Worm (Caenorhabditis elegans) whole organism, late embryonic: ENCODE results near the gene apd-3.

Experiments
- C08G9.2 ChIP-seq: sonication (generic microtip); optimal IDR thresholded peaks from 2 replicates; lab custom pipeline; 2016; ENCODE audit warnings: mild to moderate bottlenecking, missing genetic modification characterization, moderate library complexity, missing compliant biosample characterization
- C38D4.7 ChIP-seq: fragments of 200-800 bp; sonication (Bioruptor generic); optimal IDR thresholded peaks from 2 replicates; lab custom pipeline; 2018; ENCODE audit warnings: mild to moderate bottlenecking, missing genetic modification characterization, moderate library complexity, missing compliant biosample characterization
- F13H6.1 ChIP-seq: sonication (generic microtip); optimal IDR thresholded peaks from 2 replicates; lab custom pipeline; 2016; ENCODE audit warnings: missing genetic modification characterization, missing compliant biosample characterization
- K02D7.2 ChIP-seq: sonication (generic microtip); optimal IDR thresholded peaks from 2 replicates; lab custom pipeline; 2017; ENCODE audit warnings: mild to moderate bottlenecking, missing genetic modification characterization, missing compliant biosample characterization
- T23F11.4 ChIP-seq: fragments of 200-800 bp; sonication (Bioruptor generic); optimal IDR thresholded peaks from 2 replicates; lab custom pipeline; 2018; ENCODE audit warnings: mild to moderate bottlenecking, missing genetic modification characterization, missing compliant biosample characterization
- Y22D7AL.16 ChIP-seq: sonication (generic microtip); optimal IDR thresholded peaks from 2 replicates; lab custom pipeline; 2016; ENCODE audit warnings: missing genetic modification characterization, missing compliant biosample characterization
- ahr-1 ChIP-seq: sonication (generic microtip); optimal IDR thresholded peaks from 2 replicates; lab custom pipeline; 2016; ENCODE audit warnings: missing genetic modification characterization, missing compliant biosample characterization
- ama-1 ChIP-seq: fragments of 150-350 bp; optimal IDR thresholded peaks from 2 replicates; lab custom pipeline; 2014
- ceh-14 ChIP-seq: sonication (generic microtip); optimal IDR thresholded peaks from 2 replicates; lab custom pipeline; 2016; ENCODE audit warnings: missing genotype, missing genetic modification characterization, missing compliant biosample characterization
- ceh-18 ChIP-seq: sonication (generic microtip); optimal IDR thresholded peaks from 2 replicates; lab custom pipeline; 2016; ENCODE audit warnings: missing genetic modification characterization, missing compliant biosample characterization
- ceh-2 ChIP-seq: sonication (generic microtip); optimal IDR thresholded peaks from 2 replicates; lab custom pipeline; 2016; ENCODE audit warnings: missing genotype, missing genetic modification characterization, missing compliant biosample characterization
- ceh-22 ChIP-seq: sonication (generic microtip); optimal IDR thresholded peaks from 2 replicates; lab custom pipeline; 2017; ENCODE audit warnings: missing biosample characterization, missing genetic modification characterization
- ceh-24 ChIP-seq: sonication (generic microtip); optimal IDR thresholded peaks from 2 replicates; lab custom pipeline; 2016; ENCODE audit warnings: mild to moderate bottlenecking, missing genetic modification characterization, missing compliant biosample characterization
- ceh-30 ChIP-seq: fragments of 150-350 bp; optimal IDR thresholded peaks from 2 replicates; lab custom pipeline; 2014; ENCODE audit warnings: missing biosample characterization, missing genetic modification characterization
- ceh-31 ChIP-seq: sonication (generic microtip); optimal IDR thresholded peaks from 2 replicates; lab custom pipeline; 2016; ENCODE audit warnings: missing genetic modification characterization, missing compliant biosample characterization
- ceh-34 ChIP-seq: sonication (generic microtip); optimal IDR thresholded peaks from 2 replicates; lab custom pipeline; 2016; ENCODE audit warnings: mild to moderate bottlenecking, missing genetic modification characterization, missing compliant biosample characterization
- ceh-45 ChIP-seq: fragments of 200-800 bp; sonication (Bioruptor generic); IDR thresholded peaks from 2 replicates; pipeline ENCODE4 v1.3.6; 2022; ENCODE audit warnings: missing genetic modification reagents, missing genetic modification characterization, missing compliant biosample characterization
- ceh-48 ChIP-seq: sonication (generic microtip); optimal IDR thresholded peaks from 2 replicates; lab custom pipeline; 2016; ENCODE audit warnings: missing genetic modification characterization, inconsistent platforms, missing compliant biosample characterization
- ceh-6 ChIP-seq: fragments of 200-800 bp; sonication (Bioruptor generic); optimal IDR thresholded peaks from 2 replicates; lab custom pipeline; 2018; ENCODE audit warnings: mild to moderate bottlenecking, missing genetic modification characterization, missing compliant biosample characterization
- che-1 ChIP-seq: sonication (generic microtip); optimal IDR thresholded peaks from 2 replicates; lab custom pipeline; 2016; ENCODE audit warnings: mild to moderate bottlenecking, missing genetic modification characterization, missing compliant biosample characterization
- dmd-4 ChIP-seq: sonication (generic microtip); optimal IDR thresholded peaks from 2 replicates; lab custom pipeline; 2016; ENCODE audit warnings: borderline replicate concordance, missing genetic modification characterization, missing compliant biosample characterization
- elt-4 ChIP-seq: sonication (generic microtip); optimal IDR thresholded peaks from 2 replicates; lab custom pipeline; 2016; ENCODE audit warnings: missing genetic modification characterization, missing compliant biosample characterization
- ets-4 ChIP-seq: sonication (generic microtip); optimal IDR thresholded peaks from 2 replicates; lab custom pipeline; 2016; ENCODE audit warnings: missing genetic modification characterization, missing compliant biosample characterization
- eyg-1 ChIP-seq: sonication (generic microtip); optimal IDR thresholded peaks from 2 replicates; lab custom pipeline; 2016; ENCODE audit warnings: missing genotype, missing genetic modification characterization, missing compliant biosample characterization
- fax-1 ChIP-seq: sonication (generic microtip); optimal IDR thresholded peaks from 2 replicates; lab custom pipeline; 2016; ENCODE audit warnings: missing genotype, missing genetic modification characterization, missing compliant biosample characterization
- gmeb-2 ChIP-seq: sonication (generic microtip); optimal IDR thresholded peaks from 2 replicates; lab custom pipeline; 2016; ENCODE audit warnings: missing genetic modification characterization, inconsistent platforms, missing compliant biosample characterization
- hlh-15 ChIP-seq: sonication (generic microtip); optimal IDR thresholded peaks from 2 replicates; lab custom pipeline; 2016; ENCODE audit warnings: missing genetic modification characterization, missing compliant biosample characterization
- hlh-6 ChIP-seq: sonication (generic microtip); optimal IDR thresholded peaks from 2 replicates; lab custom pipeline; 2016; ENCODE audit warnings: missing genotype, missing genetic modification characterization, missing compliant biosample characterization
- hlh-8 ChIP-seq: sonication (generic microtip); optimal IDR thresholded peaks from 2 replicates; lab custom pipeline; 2016; ENCODE audit warnings: missing genotype, missing genetic modification characterization, missing compliant biosample characterization
- lim-6 ChIP-seq: sonication (generic microtip); optimal IDR thresholded peaks from 2 replicates; lab custom pipeline; 2016; ENCODE audit warnings: missing genetic modification characterization, missing compliant biosample characterization
- mec-3 ChIP-seq: sonication (generic microtip); optimal IDR thresholded peaks from 2 replicates; lab custom pipeline; 2016; ENCODE audit warnings: borderline replicate concordance, missing genetic modification characterization, missing compliant biosample characterization
- nfya-1 ChIP-seq: sonication (generic microtip); optimal IDR thresholded peaks from 2 replicates; lab custom pipeline; 2017; ENCODE audit warnings: missing genetic modification characterization, mild to moderate bottlenecking, missing compliant biosample characterization, antibody characterized with exemption, moderate library complexity
- nhr-11 ChIP-seq: fragments of 150-350 bp; optimal IDR thresholded peaks from 2 replicates; lab custom pipeline; 2014; ENCODE audit warnings: missing biosample characterization, missing genetic modification characterization
- nhr-232 ChIP-seq: sonication (generic microtip); optimal IDR thresholded peaks from 2 replicates; lab custom pipeline; 2016; ENCODE audit warnings: missing genetic modification characterization, missing compliant biosample characterization
- pat-9 ChIP-seq: fragments of 200-800 bp; sonication (Bioruptor generic); optimal IDR thresholded peaks from 2 replicates; lab custom pipeline; 2018; ENCODE audit warnings: mild to moderate bottlenecking, missing genetic modification characterization, moderate library complexity, missing compliant biosample characterization
- pax-1 ChIP-seq: fragments of 150-350 bp; optimal IDR thresholded peaks from 2 replicates; lab custom pipeline; 2014; ENCODE audit warnings: missing biosample characterization, missing genetic modification characterization
- ref-2 ChIP-seq: sonication (generic microtip); optimal IDR thresholded peaks from 2 replicates; lab custom pipeline; 2016; ENCODE audit warnings: missing genetic modification characterization, missing compliant biosample characterization
- rnt-1 ChIP-seq: sonication (generic microtip); optimal IDR thresholded peaks from 2 replicates; lab custom pipeline; 2016; ENCODE audit warnings: missing genetic modification characterization, missing compliant biosample characterization
- sdc-2 ChIP-seq: sonication (generic microtip); optimal IDR thresholded peaks from 2 replicates; lab custom pipeline; 2016; ENCODE audit warnings: missing genotype, missing genetic modification characterization, missing compliant biosample characterization
- sox-4 ChIP-seq: sonication (generic microtip); optimal IDR thresholded peaks from 2 replicates; lab custom pipeline; 2017; ENCODE audit warnings: mild to moderate bottlenecking, missing genetic modification characterization, inconsistent platforms, missing compliant biosample characterization
- tbx-2 ChIP-seq: sonication (generic microtip); optimal IDR thresholded peaks from 2 replicates; lab custom pipeline; 2016; ENCODE audit warnings: missing genetic modification characterization, missing compliant biosample characterization
- tbx-7 ChIP-seq: sonication (generic microtip); optimal IDR thresholded peaks from 2 replicates; lab custom pipeline; 2016; ENCODE audit warnings: missing genotype, missing genetic modification characterization, missing compliant biosample characterization
- unc-3 ChIP-seq, 2 experiments: fragments of 200-800 bp in 1 of 2; sonication (Bioruptor generic) in 1 of 2; sonication (generic microtip) in 1 of 2; conservative IDR thresholded peaks in 1 of 2; optimal IDR thresholded peaks in 1 of 2; 2 replicates each; pipeline versions ENCODE4 v1.3.6 to Lab custom; 2016 to 2022; ENCODE audit warnings: missing compliant biosample characterization in 2 of 2, missing genetic modification characterization in 2 of 2, missing genetic modification reagents in 1 of 2
- unc-42 ChIP-seq: sonication (generic microtip); optimal IDR thresholded peaks from 2 replicates; lab custom pipeline; 2016; ENCODE audit warnings: missing genotype, missing genetic modification characterization, missing compliant biosample characterization
- unc-86 ChIP-seq: sonication (generic microtip); optimal IDR thresholded peaks from 2 replicates; lab custom pipeline; 2016; ENCODE audit warnings: missing genetic modification characterization, missing compliant biosample characterization
- zip-5 ChIP-seq: sonication (generic microtip); optimal IDR thresholded peaks from 2 replicates; lab custom pipeline; 2016; ENCODE audit warnings: missing genetic modification characterization, missing compliant biosample characterization
- ztf-16 ChIP-seq: sonication (generic microtip); optimal IDR thresholded peaks from 2 replicates; lab custom pipeline; 2017; ENCODE audit warnings: missing genetic modification characterization, missing compliant biosample characterization

apd-3 gene

DNA sequence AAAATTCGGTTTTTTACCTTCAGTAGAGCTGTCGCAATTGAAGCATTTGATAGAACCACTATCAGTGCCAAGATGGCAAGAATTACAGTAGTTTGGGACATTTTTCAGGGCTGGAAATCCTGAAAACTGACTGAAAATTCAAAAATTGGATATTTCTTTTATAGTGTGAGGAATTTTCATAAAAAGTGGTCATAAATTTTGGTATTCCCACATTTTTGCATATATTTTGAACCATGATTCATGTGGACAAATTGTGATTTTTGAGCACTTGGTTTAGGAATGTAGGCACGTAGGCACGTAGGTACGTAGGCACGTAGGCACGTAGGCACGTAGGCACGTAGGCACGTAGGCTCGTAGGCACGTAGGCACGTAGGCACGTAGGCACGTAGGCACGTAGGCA lies 34.0 kb downstream of the apd-3 start, which contains the start of gene Y49F6B.19:
Gene Y49F6B.19 (minus strand): TSS at position 101 of the 400 bp plus-strand sequence.
- no peak for TF ChIP-seq nhr-11
- TF ChIP-seq ceh-45: no peak
- TF ChIP-seq hlh-6 (tag; lab: Kevin White, UChicago): no peak
- no peak for TF ChIP-seq zip-5 (tag; lab: Kevin White, UChicago)
- no peak for TF ChIP-seq gmeb-2 (tag; lab: Kevin White, UChicago)
- no peak for TF ChIP-seq mec-3 (tag; lab: Kevin White, UChicago)
- TF ChIP-seq ama-1 (lab: Kevin White, UChicago): no peak
- no peak for TF ChIP-seq rnt-1 (tag; lab: Kevin White, UChicago)
- TF ChIP-seq eyg-1: no peak
- TF ChIP-seq pat-9 (tag; lab: Kevin White, UChicago): no peak
- TF ChIP-seq Y22D7AL.16 (tag; lab: Kevin White, UChicago): no peak
- TF ChIP-seq fax-1: no peak
- TF ChIP-seq nhr-232 (tag; lab: Kevin White, UChicago): no peak
- no peak for TF ChIP-seq ceh-22 (tag; lab: Kevin White, UChicago)
- TF ChIP-seq pax-1 (tag; lab: Kevin White, UChicago): no peak
- no peak for TF ChIP-seq C38D4.7
- no peak for TF ChIP-seq elt-4
- TF ChIP-seq, all 69 proteins: peak for 0

DNA sequence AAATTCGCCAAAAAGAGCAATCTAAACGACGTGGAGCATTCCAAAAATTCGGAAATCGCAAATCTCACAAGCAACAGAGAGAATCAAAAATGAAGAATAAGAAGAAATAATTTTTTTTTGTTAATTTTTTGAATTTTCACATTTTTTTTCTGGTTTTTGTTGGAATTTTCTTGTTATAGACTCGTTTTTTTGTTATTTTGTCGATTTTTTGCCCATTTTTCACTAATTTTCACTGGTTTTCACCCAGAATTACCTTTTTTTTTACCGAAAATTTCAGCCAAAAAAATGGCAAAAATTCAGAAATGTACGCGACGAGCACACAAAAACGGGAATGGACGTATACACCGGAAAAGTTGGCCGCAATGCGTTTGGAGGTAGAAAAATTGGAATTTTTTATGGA lies 41.5 kb downstream of the apd-3 start, which contains the start of gene cyh-1:
Gene cyh-1 (plus strand): TSS at position 301 of the 400 bp plus-strand sequence.
- TF ChIP-seq unc-3 (GFP tag; conservative IDR thresholded peaks at IDR 0.05; lab: Robert Waterston, UW) (no peak), unc-3 (tag; optimal IDR thresholded peaks at IDR 0.05; lab: Kevin White, UChicago) (no peak), ahr-1 (tag; lab: Kevin White, UChicago) (no peak), tbx-2 (tag; lab: Kevin White, UChicago) (no peak), ztf-16 (no peak), ceh-24 (tag; lab: Kevin White, UChicago) (no peak)

DNA sequence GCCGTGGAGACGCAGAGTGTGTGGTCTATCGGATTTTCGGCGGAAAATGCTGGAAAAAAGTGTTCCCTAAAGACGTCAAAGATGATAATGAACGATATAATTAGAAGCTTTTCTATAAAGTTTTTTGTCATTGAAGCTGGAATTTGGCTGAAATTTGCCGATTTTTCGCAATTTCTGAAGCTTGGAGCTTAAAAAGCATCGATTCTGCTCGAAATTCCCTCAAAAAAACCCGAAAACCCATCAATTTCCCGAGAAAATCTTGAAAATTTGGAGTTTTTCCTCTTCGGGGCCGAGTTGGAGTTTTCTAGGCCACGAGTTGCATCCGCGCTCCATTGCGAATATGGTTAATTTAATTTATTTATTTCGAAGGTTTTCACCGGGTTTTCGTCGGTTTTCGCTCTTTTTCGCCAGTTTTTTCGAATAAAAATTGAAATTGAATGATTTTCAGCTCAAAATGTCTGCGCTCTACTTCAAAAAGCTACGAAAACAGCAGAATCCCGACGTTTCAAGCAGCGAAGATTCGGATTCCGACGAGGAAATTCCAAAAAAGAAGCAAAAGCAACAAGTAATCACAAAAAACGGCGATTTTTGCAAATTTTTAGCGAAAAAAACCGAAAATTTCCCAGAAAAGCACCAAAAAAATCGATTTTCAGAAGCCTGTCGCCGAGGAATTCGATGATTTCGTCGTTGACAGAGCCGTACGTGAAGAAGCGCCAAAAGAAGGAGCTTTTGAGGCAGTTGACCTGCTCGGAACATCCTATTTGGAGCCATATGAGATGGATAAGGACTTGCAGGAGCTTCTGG lies 43.5 kb downstream of the apd-3 start, which contains the start of the genes col-71 and Y49F6B.2:
Gene col-71 (minus strand): TSS at position 51 of the 804 bp plus-strand sequence.
Gene Y49F6B.2 (plus strand): TSS at position 449 of the 804 bp plus-strand sequence.
- TF ChIP-seq ceh-6 (GFP tag; lab: Kevin White, UChicago) (no peak), ahr-1 (tag; lab: Kevin White, UChicago) (peak; percentile 58), tbx-2 (tag; lab: Kevin White, UChicago) (peak; percentile 83), ceh-30 (peak; percentile 53), tbx-7 (tag; lab: Kevin White, UChicago) (peak; percentile 84), elt-4 (no peak), ceh-2 (tag; lab: Kevin White, UChicago) (peak; percentile 86), sdc-2 (tag; lab: Kevin White, UChicago) (no peak), unc-3 (GFP tag; conservative IDR thresholded peaks at IDR 0.05; lab: Robert Waterston, UW) (no peak), unc-3 (tag; optimal IDR thresholded peaks at IDR 0.05; lab: Kevin White, UChicago) (peak; percentile 31), F13H6.1 (peak; percentile 51), ceh-48 (tag; lab: Kevin White, UChicago) (no peak), hlh-15 (tag; lab: Kevin White, UChicago) (peak; percentile 1), nfya-1 (tag; lab: Kevin White, UChicago) (peak; percentile 32), fax-1 (peak; percentile 70), ref-2 (tag; lab: Kevin White, UChicago) (peak; percentile 76), ets-4 (tag; lab: Kevin White, UChicago) (peak; percentile 88), unc-86 (tag; lab: Kevin White, UChicago) (peak; percentile 34), ceh-18 (peak; percentile 55), ceh-31 (tag; lab: Kevin White, UChicago) (peak; percentile 96), rnt-1 (tag; lab: Kevin White, UChicago) (peak; percentile 73), gmeb-2 (tag; lab: Kevin White, UChicago) (peak; percentile 30), zip-5 (tag; lab: Kevin White, UChicago) (peak; percentile 83), sox-4 (tag; lab: Kevin White, UChicago) (no peak), hlh-8 (tag; lab: Kevin White, UChicago) (peak; percentile 60), lim-6 (peak; percentile 63), ceh-34 (tag; lab: Kevin White, UChicago) (peak; percentile 24), che-1 (tag; lab: Kevin White, UChicago) (peak; percentile 22), K02D7.2 (no peak), T23F11.4 (GFP tag; lab: Kevin White, UChicago) (no peak), eyg-1 (no peak), C08G9.2 (tag; lab: Kevin White, UChicago) (peak; percentile 90), ceh-14 (tag; lab: Kevin White, UChicago) (peak; percentile 89), dmd-4 (no peak), unc-42 (peak; percentile 100)
